Fruit fly (Drosophila melanogaster) Kc167 (cell line): ENCODE results near the gene Nna1.

Experiments used
- Myc ChIP-seq: fragments of >200 bp; optimal IDR thresholded peaks from 2 replicates; lab custom pipeline; 2017; ENCODE audit warnings: missing external identifiers
- h ChIP-seq: fragments of >200 bp; optimal IDR thresholded peaks from 3 replicates; lab custom pipeline; 2018; ENCODE audit warnings: missing external identifiers
- insv ChIP-seq: fragments of >200 bp; optimal IDR thresholded peaks from 3 replicates; lab custom pipeline; 2018; ENCODE audit warnings: missing external identifiers
- psq ChIP-seq: fragments of >200 bp; optimal IDR thresholded peaks from 2 replicates; lab custom pipeline; 2017; ENCODE audit warnings: missing external identifiers
- ttk ChIP-seq: sonication (Bioruptor generic); optimal IDR thresholded peaks from 2 replicates; lab custom pipeline; 2017; ENCODE audit warnings: missing external identifiers

- TF ChIP-seq psq (no peak), h (lab: Kevin White, UChicago) (no peak), insv (lab: Kevin White, UChicago) (no peak), Myc (lab: Kevin White, UChicago) (no peak), ttk (no peak)
Measured at dm6 chrX:13651170-13651569, 40.9 kb upstream of the Nna1 start.
